Fruit fly (Drosophila melanogaster): ENCODE data around the gene CG31668.

Gene CG31668

DNA sequence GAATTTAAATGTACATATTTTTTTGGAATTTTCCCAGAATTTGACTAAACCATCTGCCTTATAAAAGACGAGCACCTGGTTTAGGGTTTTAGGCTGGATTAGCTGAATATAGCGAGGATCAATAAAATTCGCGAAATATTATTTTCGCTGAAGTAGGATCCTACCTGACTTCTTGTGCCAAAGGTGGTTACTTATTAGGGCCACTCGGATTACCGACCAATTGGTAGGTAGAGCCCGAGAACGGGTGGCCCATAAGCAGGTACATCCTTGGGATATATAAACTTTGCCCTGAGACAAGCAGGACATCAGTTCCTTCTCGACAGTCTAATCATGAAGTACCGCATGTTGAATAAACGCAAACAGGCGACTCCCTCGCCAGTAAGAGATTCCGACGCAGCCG lies 50.5 kb downstream of the CG31668 start, which contains the start of gene CG15382:
CG15382 (plus strand) TSS at position 301 of the 400 bp plus-strand sequence.
- no peak for TF ChIP-seq GATAd (GFP tag; optimal IDR thresholded peaks at IDR 0.05)
- TF ChIP-seq CG9705 (GFP tag; optimal IDR thresholded peaks at IDR 0.05), result no peak
- TF ChIP-seq fru (GFP tag; optimal IDR thresholded peaks at IDR 0.05), result no peak
- no peak for TF ChIP-seq CG32264 (GFP tag; optimal IDR thresholded peaks at IDR 0.05)
- no peak for TF ChIP-seq sage (GFP tag; optimal IDR thresholded peaks at IDR 0.05)
- no peak for TF ChIP-seq ey (GFP tag; optimal IDR thresholded peaks at IDR 0.05)
- no peak for TF ChIP-seq Dfd (GFP tag; optimal IDR thresholded peaks at IDR 0.05)
- TF ChIP-seq h (GFP tag; optimal IDR thresholded peaks at IDR 0.05), result no peak
- no peak for TF ChIP-seq Hnf4 (GFP tag; optimal IDR thresholded peaks at IDR 0.05)
- TF ChIP-seq rgr (GFP tag; optimal IDR thresholded peaks at IDR 0.05), result no peak
- no peak for TF ChIP-seq CrebA (GFP tag; optimal IDR thresholded peaks at IDR 0.05; ENCODE audit: borderline replicate concordance)

Data from whole organism, wandering third instar larva.